Worm (Caenorhabditis elegans) whole organism, L2 larva: ENCODE data around the gene clec-6.

ENCODE experiments used
- C34F6.9 ChIP-seq: fragments of 150-350 bp; optimal IDR thresholded peaks from 2 replicates; lab custom pipeline; 2014; ENCODE audit warnings: missing biosample characterization, missing genetic modification characterization
- F13H6.1 ChIP-seq: sonication (generic microtip); optimal IDR thresholded peaks from 2 replicates; lab custom pipeline; 2016; ENCODE audit warnings: missing genetic modification characterization, missing compliant biosample characterization
- R02D3.7 ChIP-seq: fragments of 150-350 bp; optimal IDR thresholded peaks from 2 replicates; lab custom pipeline; 2014; ENCODE audit warnings: missing biosample characterization, missing genetic modification characterization
- Y55F3AM.14 ChIP-seq: fragments of 200-800 bp; sonication (Bioruptor generic); optimal IDR thresholded peaks from 2 replicates; lab custom pipeline; 2018; ENCODE audit warnings: mild to moderate bottlenecking, missing genetic modification characterization, missing compliant biosample characterization
- ZK546.5 ChIP-seq: sonication (generic microtip); optimal IDR thresholded peaks from 2 replicates; lab custom pipeline; 2017; ENCODE audit warnings: missing biosample characterization, missing genetic modification characterization
- alr-1 ChIP-seq: fragments of 150-350 bp; optimal IDR thresholded peaks from 2 replicates; lab custom pipeline; 2014; ENCODE audit warnings: missing biosample characterization, missing genetic modification characterization
- aly-2 ChIP-seq: fragments of 150-350 bp; optimal IDR thresholded peaks from 2 replicates; lab custom pipeline; 2014; ENCODE audit warnings: missing biosample characterization, missing genetic modification characterization
- ama-1 ChIP-seq: fragments of 150-350 bp; optimal IDR thresholded peaks from 2 replicates; lab custom pipeline; 2018; ENCODE audit warnings: inconsistent platforms
- ceh-16 ChIP-seq: fragments of 150-350 bp; optimal IDR thresholded peaks from 2 replicates; lab custom pipeline; 2014; ENCODE audit warnings: missing biosample characterization, missing genetic modification characterization
- ceh-82 ChIP-seq: fragments of 150-350 bp; optimal IDR thresholded peaks from 2 replicates; lab custom pipeline; 2014; ENCODE audit warnings: missing biosample characterization, missing genetic modification characterization
- crh-2 ChIP-seq: sonication (generic microtip); optimal IDR thresholded peaks from 2 replicates; lab custom pipeline; 2017; ENCODE audit warnings: missing biosample characterization, missing genetic modification characterization
- egl-27 ChIP-seq: sonication (generic microtip); optimal IDR thresholded peaks from 3 replicates; lab custom pipeline; 2017; ENCODE audit warnings: missing biosample characterization, missing genetic modification reagents, missing genetic modification characterization
- elt-1 ChIP-seq: fragments of 150-350 bp; optimal IDR thresholded peaks from 2 replicates; lab custom pipeline; 2014; ENCODE audit warnings: missing biosample characterization, missing genetic modification characterization
- fos-1 ChIP-seq: fragments of 150-350 bp; optimal IDR thresholded peaks from 2 replicates; lab custom pipeline; 2014; ENCODE audit warnings: missing biosample characterization, missing genetic modification characterization
- gmeb-1 ChIP-seq: fragments of 150-350 bp; optimal IDR thresholded peaks from 2 replicates; lab custom pipeline; 2014; ENCODE audit warnings: missing biosample characterization, missing genetic modification characterization
- lin-11 ChIP-seq: fragments of 150-350 bp; sonication (generic microtip); optimal IDR thresholded peaks from 2 replicates; lab custom pipeline; 2014; ENCODE audit warnings: missing biosample characterization, missing genetic modification characterization, inconsistent platforms, mixed read lengths
- lin-13 ChIP-seq: fragments of 150-350 bp; optimal IDR thresholded peaks from 2 replicates; lab custom pipeline; 2014; ENCODE audit warnings: missing biosample characterization, missing genetic modification reagents, missing genetic modification characterization
- lin-39 ChIP-seq: fragments of 150-350 bp; optimal IDR thresholded peaks from 2 replicates; lab custom pipeline; 2014; ENCODE audit warnings: missing biosample characterization, missing genetic modification reagents, missing genetic modification characterization
- lsy-2 ChIP-seq, 2 experiments: fragments of 150-350 bp in 1 of 2; sonication (generic microtip) in 1 of 2; optimal IDR thresholded peaks; 2 replicates each; lab custom pipeline; 2014 to 2017; ENCODE audit warnings: missing biosample characterization in 2 of 2, missing genetic modification characterization in 2 of 2
- mbf-1 ChIP-seq: sonication (generic microtip); optimal IDR thresholded peaks from 2 replicates; lab custom pipeline; 2017; ENCODE audit warnings: missing biosample characterization, missing genetic modification characterization
- mdl-1 ChIP-seq, 2 experiments: fragments of 150-350 bp in 1 of 2; sonication (generic microtip) in 1 of 2; optimal IDR thresholded peaks; 2 replicates each; lab custom pipeline; 2017; ENCODE audit warnings: missing biosample characterization in 2 of 2, missing genetic modification characterization in 2 of 2
- nhr-11 ChIP-seq: fragments of 150-350 bp; optimal IDR thresholded peaks from 2 replicates; lab custom pipeline; 2014; ENCODE audit warnings: missing biosample characterization, missing genetic modification characterization
- nhr-129 ChIP-seq: fragments of 150-350 bp; optimal IDR thresholded peaks from 2 replicates; lab custom pipeline; 2014; ENCODE audit warnings: missing biosample characterization, missing genetic modification characterization
- nhr-21 ChIP-seq: fragments of 150-350 bp; optimal IDR thresholded peaks from 2 replicates; lab custom pipeline; 2014; ENCODE audit warnings: missing biosample characterization, missing genetic modification characterization
- nhr-23 ChIP-seq: fragments of 150-350 bp; optimal IDR thresholded peaks from 2 replicates; lab custom pipeline; 2014; ENCODE audit warnings: missing biosample characterization, missing genetic modification reagents, missing genetic modification characterization
- nhr-237 ChIP-seq: fragments of 150-350 bp; optimal IDR thresholded peaks from 2 replicates; lab custom pipeline; 2014; ENCODE audit warnings: missing biosample characterization, missing genetic modification characterization
- nhr-6 ChIP-seq: fragments of 150-350 bp; optimal IDR thresholded peaks from 2 replicates; lab custom pipeline; 2014; ENCODE audit warnings: missing biosample characterization, missing genetic modification characterization
- nhr-77 ChIP-seq: fragments of 150-350 bp; optimal IDR thresholded peaks from 2 replicates; lab custom pipeline; 2014; ENCODE audit warnings: missing biosample characterization, missing genetic modification characterization
- sem-4 ChIP-seq: fragments of 150-350 bp; optimal IDR thresholded peaks from 2 replicates; lab custom pipeline; 2014; ENCODE audit warnings: missing biosample characterization, missing genetic modification reagents, missing genetic modification characterization
- skn-1 ChIP-seq: sonication (generic microtip); optimal IDR thresholded peaks from 2 replicates; lab custom pipeline; 2017; ENCODE audit warnings: missing biosample characterization, missing genetic modification characterization
- sma-9 ChIP-seq, 2 experiments: fragments of 150-350 bp in 1 of 2; sonication (generic microtip) in 1 of 2; optimal IDR thresholded peaks; 2 replicates each; lab custom pipeline; 2014 to 2016; ENCODE audit warnings: missing genetic modification characterization in 2 of 2, mild to moderate bottlenecking in 1 of 2, missing biosample characterization in 1 of 2, missing compliant biosample characterization in 1 of 2, missing genetic modification reagents in 1 of 2, moderate library complexity in 1 of 2
- snpc-4 ChIP-seq: fragments of 150-350 bp; optimal IDR thresholded peaks from 2 replicates; lab custom pipeline; 2014; ENCODE audit warnings: missing biosample characterization, missing genetic modification characterization
- unc-39 ChIP-seq: fragments of 150-350 bp; optimal IDR thresholded peaks from 2 replicates; lab custom pipeline; 2014; ENCODE audit warnings: missing biosample characterization, missing genetic modification characterization
- unc-55 ChIP-seq: fragments of 150-350 bp; sonication (generic microtip); optimal IDR thresholded peaks from 3 replicates; lab custom pipeline; 2014; ENCODE audit warnings: missing biosample characterization, missing genetic modification reagents, missing genetic modification characterization
- unc-62 ChIP-seq: fragments of 150-350 bp; optimal IDR thresholded peaks from 2 replicates; lab custom pipeline; 2014; ENCODE audit warnings: missing biosample characterization, missing genetic modification reagents, missing genetic modification characterization
- zag-1 ChIP-seq: fragments of 150-350 bp; optimal IDR thresholded peaks from 2 replicates; lab custom pipeline; 2014; ENCODE audit warnings: missing biosample characterization, missing genetic modification characterization
- ztf-4 ChIP-seq: fragments of 150-350 bp; optimal IDR thresholded peaks from 2 replicates; lab custom pipeline; 2014; ENCODE audit warnings: missing biosample characterization, missing genetic modification characterization

The clec-6 gene

DNA sequence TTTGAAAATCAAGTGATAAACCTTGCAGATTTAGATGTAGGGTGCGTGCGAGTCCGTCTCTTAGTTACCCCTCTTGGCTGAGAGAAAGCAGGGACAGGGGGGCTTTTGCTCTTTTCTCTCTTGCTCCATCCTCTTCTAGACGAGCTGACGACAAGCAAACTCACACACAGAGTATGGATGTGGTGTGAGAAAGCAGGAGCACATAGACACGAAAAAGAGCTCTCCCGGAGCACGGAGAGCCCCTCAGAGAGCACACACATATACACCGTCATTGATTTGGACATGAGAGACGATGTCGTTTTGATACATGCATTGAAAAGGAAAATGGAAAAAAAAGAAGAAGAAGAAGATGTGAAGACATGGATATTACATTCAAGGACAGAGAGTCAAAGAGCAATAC lies 11.6 kb downstream of the clec-6 start:
- TF ChIP-seq elt-1 (tag; lab: Kevin White, UChicago) (no peak), lsy-2 (tag; optimal IDR thresholded peaks at IDR 0.05; lab: Kevin White, UChicago) (no peak), alr-1 (tag; lab: Kevin White, UChicago) (no peak), sma-9 (GFP tag; optimal IDR thresholded peaks at IDR 0.05; lab: Kevin White, UChicago) (peak; percentile 9), sma-9 (tag; optimal IDR thresholded peaks at IDR 0.05; lab: Kevin White, UChicago) (no peak), nhr-6 (tag; lab: Kevin White, UChicago) (no peak), unc-39 (no peak), lin-13 (no peak), C34F6.9 (tag; lab: Kevin White, UChicago) (peak; percentile 49), F13H6.1 (tag; lab: Kevin White, UChicago) (no peak), ztf-4 (tag; lab: Kevin White, UChicago) (no peak), zag-1 (no peak), nhr-77 (tag; lab: Kevin White, UChicago) (no peak), mbf-1 (tag; lab: Kevin White, UChicago) (no peak), ceh-16 (no peak), lin-39 (tag; lab: Kevin White, UChicago) (no peak), nhr-21 (no peak), gmeb-1 (no peak), sem-4 (tag; lab: Kevin White, UChicago) (no peak), aly-2 (tag; lab: Kevin White, UChicago) (no peak), lin-11 (peak; percentile 4), nhr-237 (tag; lab: Kevin White, UChicago) (no peak), crh-2 (tag; lab: Kevin White, UChicago) (no peak), skn-1 (tag; lab: Kevin White, UChicago) (no peak), Y55F3AM.14 (GFP tag; lab: Kevin White, UChicago) (no peak), ama-1 (lab: Kevin White, UChicago) (no peak), unc-55 (GFP tag; lab: Kevin White, UChicago) (no peak), mdl-1 (tag; optimal IDR thresholded peaks at IDR 0.05; lab: Kevin White, UChicago) (no peak), nhr-129 (tag; lab: Kevin White, UChicago) (peak; percentile 50), fos-1 (tag; lab: Kevin White, UChicago) (no peak), egl-27 (tag; lab: Kevin White, UChicago) (no peak), unc-62 (GFP tag; lab: Kevin White, UChicago) (no peak)

DNA sequence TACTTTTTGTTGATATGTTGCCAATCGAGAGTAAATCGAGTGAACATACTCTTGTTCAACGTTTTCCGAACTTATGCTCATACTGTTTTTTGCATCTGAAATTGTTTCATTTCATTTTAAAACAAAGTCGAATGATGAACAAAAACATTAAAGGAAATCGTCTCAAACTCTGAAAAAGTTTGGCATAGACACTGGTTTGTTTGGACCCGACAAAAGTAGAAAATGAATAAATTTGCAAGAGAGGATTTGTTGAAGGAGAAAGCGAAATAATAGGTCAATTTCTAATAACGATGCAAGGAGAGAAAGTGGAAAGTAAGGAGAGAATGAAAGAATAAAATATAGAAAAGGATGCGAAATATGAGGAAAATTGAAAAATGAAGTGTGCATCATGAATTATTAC lies 12.6 kb downstream of the clec-6 start, which contains the start of gene C35D10.12:
TSS of gene C35D10.12 (minus strand) at position 101 of the 400 bp plus-strand sequence.
- TF ChIP-seq nhr-11 (tag; lab: Kevin White, UChicago), result no peak
- TF ChIP-seq elt-1 (tag; lab: Kevin White, UChicago), result no peak
- TF ChIP-seq nhr-6 (tag; lab: Kevin White, UChicago), result no peak
- no peak for TF ChIP-seq snpc-4 (tag; lab: Kevin White, UChicago)
- no peak for TF ChIP-seq ama-1 (lab: Kevin White, UChicago)

DNA sequence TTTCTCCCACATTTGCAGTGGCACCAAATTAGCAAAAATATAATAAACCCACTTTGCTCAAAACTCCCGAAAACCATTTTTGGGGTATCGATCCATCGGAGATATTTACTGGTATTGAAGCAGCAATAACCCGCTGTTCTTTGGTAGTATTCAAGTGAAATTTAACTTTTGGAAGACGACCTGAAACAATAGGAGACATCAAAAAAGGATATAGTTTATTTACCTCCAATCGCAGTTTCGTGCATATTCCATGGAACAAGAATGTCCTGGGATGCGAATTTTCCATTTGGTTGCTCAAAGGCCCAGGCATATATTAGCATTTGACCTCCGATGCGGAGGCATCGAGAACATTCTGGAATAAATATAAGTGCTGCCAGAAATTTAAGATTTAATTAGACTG lies 13.8 kb downstream of the clec-6 start:
- TF ChIP-seq R02D3.7, result no peak
- TF ChIP-seq lin-13, result no peak

DNA sequence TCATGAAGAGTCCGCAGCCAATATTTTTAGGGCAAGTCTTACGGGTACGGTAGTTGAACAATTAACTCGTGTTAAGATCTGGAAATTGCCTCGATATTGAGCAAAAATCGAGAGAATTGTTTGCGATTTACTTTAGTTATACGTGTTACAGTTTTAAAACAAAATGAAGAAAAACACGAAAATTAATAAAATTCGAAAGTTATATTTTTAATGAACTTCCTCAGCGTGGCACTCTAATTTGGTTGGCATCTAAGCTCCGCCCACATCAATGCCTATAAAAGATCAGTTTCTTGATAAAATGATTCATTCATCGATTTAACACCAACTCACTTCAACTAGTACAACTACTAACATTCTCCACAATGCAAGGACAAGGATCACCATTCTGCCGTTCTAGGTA lies 16.8 kb downstream of the clec-6 start, which contains the start of gene gipc-1:
TSS of gene gipc-1 (plus strand) at position 301 of the 400 bp plus-strand sequence.
- TF ChIP-seq aly-2 (tag; lab: Kevin White, UChicago), result no peak
- TF ChIP-seq ama-1 (lab: Kevin White, UChicago), result no peak
- TF ChIP-seq snpc-4 (tag; lab: Kevin White, UChicago), result no peak
- no peak for TF ChIP-seq lin-13
- no peak for TF ChIP-seq nhr-129 (tag; lab: Kevin White, UChicago)
- no peak for TF ChIP-seq C34F6.9 (tag; lab: Kevin White, UChicago)
- no peak for TF ChIP-seq lsy-2 (tag; optimal IDR thresholded peaks at IDR 0.05; lab: Kevin White, UChicago)
- no peak for TF ChIP-seq ceh-82 (tag; lab: Kevin White, UChicago)
- TF ChIP-seq nhr-21, result no peak
- TF ChIP-seq fos-1 (tag; lab: Kevin White, UChicago), result no peak
- TF ChIP-seq nhr-23, result no peak
- TF ChIP-seq sem-4 (tag; lab: Kevin White, UChicago), result no peak
- no peak for TF ChIP-seq R02D3.7
- TF ChIP-seq ZK546.5 (tag; lab: Kevin White, UChicago), result no peak
